Fruit fly (Drosophila melanogaster) whole organism, embryonic: ENCODE measurements around the gene CG7565.
A peak's percentile ranks its signal among the peaks of the same experiment; 100 is the strongest.

Experiments
- Atf-2 ChIP-seq: fragments of 200-800 bp; sonication (Bioruptor generic); optimal IDR thresholded peaks from 2 replicates; lab custom pipeline; 2016; ENCODE audit warnings: missing biosample characterization, missing genetic modification characterization
- Atf6 ChIP-seq: fragments of 200-800 bp; sonication (Bioruptor generic); IDR thresholded peaks from 2 replicates; pipeline ENCODE4 v1.3.6; 2022; ENCODE audit warnings: missing biosample characterization, missing genetic modification characterization
- B-H2 ChIP-seq: fragments of 200-800 bp; sonication (Bioruptor generic); optimal IDR thresholded peaks from 2 replicates; lab custom pipeline; 2018; ENCODE audit warnings: missing biosample characterization, mild to moderate bottlenecking, missing genetic modification characterization
- CG11093 ChIP-seq: fragments of 200-800 bp; sonication (Bioruptor generic); IDR thresholded peaks from 3 replicates; pipeline ENCODE4 v1.3.6; 2022; ENCODE audit warnings: missing biosample characterization, missing genetic modification characterization
- CG12299 ChIP-seq: fragments of 200-800 bp; sonication (Bioruptor generic); optimal IDR thresholded peaks from 2 replicates; lab custom pipeline; 2018; ENCODE audit warnings: missing biosample characterization, mild to moderate bottlenecking, missing genetic modification characterization
- CG13123 ChIP-seq: fragments of 200-800 bp; sonication (Bioruptor generic); optimal IDR thresholded peaks from 2 replicates; lab custom pipeline; 2016; ENCODE audit warnings: missing biosample characterization, missing genetic modification characterization
- CG13287 ChIP-seq: fragments of 200-800 bp; sonication (Bioruptor generic); IDR thresholded peaks from 2 replicates; pipeline ENCODE4 v1.3.6; 2022; ENCODE audit warnings: missing biosample characterization, missing genetic modification characterization; ENCODE audit not compliant: partially characterized antibody
- CG13296 ChIP-seq: fragments of 200-800 bp; sonication (Bioruptor generic); optimal IDR thresholded peaks from 3 replicates; lab custom pipeline; 2018; ENCODE audit warnings: missing biosample characterization, mild to moderate bottlenecking, missing genetic modification characterization
- CG14667 ChIP-seq: fragments of 200-800 bp; sonication (Bioruptor generic); IDR thresholded peaks from 2 replicates; pipeline ENCODE4 v1.3.6; 2022; ENCODE audit warnings: missing biosample characterization, missing genetic modification characterization
- CG15514 ChIP-seq: fragments of 200-800 bp; sonication (Bioruptor generic); optimal IDR thresholded peaks from 3 replicates; lab custom pipeline; 2017; ENCODE audit warnings: missing biosample characterization, missing genetic modification characterization, mild to moderate bottlenecking, moderate library complexity, missing genetic modification reagents
- CG1647 ChIP-seq: fragments of 200-800 bp; sonication (Bioruptor generic); optimal IDR thresholded peaks from 3 replicates; lab custom pipeline; 2016; ENCODE audit warnings: missing biosample characterization, missing genetic modification characterization
- CG17359 ChIP-seq: fragments of 200-800 bp; sonication (Bioruptor generic); optimal IDR thresholded peaks from 3 replicates; lab custom pipeline; 2018; ENCODE audit warnings: missing biosample characterization, mild to moderate bottlenecking, missing genetic modification characterization, moderate library complexity
- CG17829 ChIP-seq: fragments of 200-800 bp; optimal IDR thresholded peaks from 2 replicates; lab custom pipeline; 2019; ENCODE audit warnings: missing biosample characterization, mild to moderate bottlenecking, missing genetic modification characterization, moderate library complexity
- CG1792 ChIP-seq: fragments of 200-800 bp; sonication (Bioruptor generic); optimal IDR thresholded peaks from 2 replicates; lab custom pipeline; 2016; ENCODE audit warnings: missing biosample characterization, missing genetic modification characterization
- CG30403 ChIP-seq: fragments of 200-800 bp; sonication (Bioruptor generic); optimal IDR thresholded peaks from 3 replicates; lab custom pipeline; 2016; ENCODE audit warnings: missing biosample characterization, missing genetic modification characterization
- CG3065 ChIP-seq: fragments of 200-800 bp; sonication (Bioruptor generic); optimal IDR thresholded peaks from 2 replicates; lab custom pipeline; 2016; ENCODE audit warnings: missing biosample characterization, missing genetic modification characterization
- CG31388 ChIP-seq: fragments of 200-800 bp; sonication (Bioruptor generic); optimal IDR thresholded peaks from 2 replicates; lab custom pipeline; 2016; ENCODE audit warnings: missing biosample characterization, missing genetic modification characterization
- CG3838 ChIP-seq: fragments of 200-800 bp; sonication (Bioruptor generic); optimal IDR thresholded peaks from 3 replicates; lab custom pipeline; 2016; ENCODE audit warnings: missing biosample characterization, missing genetic modification characterization
- CG4424 ChIP-seq: fragments of 200-800 bp; sonication (Bioruptor generic); optimal IDR thresholded peaks from 3 replicates; lab custom pipeline; 2016; ENCODE audit warnings: missing biosample characterization, missing genetic modification characterization
- CG4820 ChIP-seq: fragments of 200-800 bp; sonication (Bioruptor generic); optimal IDR thresholded peaks from 3 replicates; lab custom pipeline; 2016; ENCODE audit warnings: missing biosample characterization, missing genetic modification characterization
- CG6765 ChIP-seq: fragments of 200-800 bp; sonication (Bioruptor generic); optimal IDR thresholded peaks from 3 replicates; lab custom pipeline; 2017; ENCODE audit warnings: missing biosample characterization, mild to moderate bottlenecking, missing genetic modification characterization
- CG6813 ChIP-seq: fragments of 200-800 bp; sonication (Bioruptor generic); optimal IDR thresholded peaks from 2 replicates; lab custom pipeline; 2017; ENCODE audit warnings: missing biosample characterization, missing genetic modification characterization, mild to moderate bottlenecking, moderate library complexity, missing genetic modification reagents
- CG7556 ChIP-seq: fragments of 200-800 bp; sonication (Bioruptor generic); optimal IDR thresholded peaks from 2 replicates; lab custom pipeline; 2017; ENCODE audit warnings: missing biosample characterization, mild to moderate bottlenecking, missing genetic modification characterization
- CG7839 ChIP-seq: fragments of 200-800 bp; sonication (Bioruptor generic); optimal IDR thresholded peaks from 3 replicates; lab custom pipeline; 2018; ENCODE audit warnings: missing biosample characterization, mild to moderate bottlenecking, missing genetic modification characterization, moderate library complexity
- CG9727 ChIP-seq: fragments of 200-800 bp; sonication (Bioruptor generic); optimal IDR thresholded peaks from 3 replicates; lab custom pipeline; 2017; ENCODE audit warnings: missing biosample characterization, mild to moderate bottlenecking, missing genetic modification characterization
- CG9797 ChIP-seq: fragments of 200-800 bp; sonication (Bioruptor generic); optimal IDR thresholded peaks from 3 replicates; lab custom pipeline; 2018; ENCODE audit warnings: missing biosample characterization, mild to moderate bottlenecking, missing genetic modification characterization
- Dek ChIP-seq: fragments of 200-800 bp; sonication (Bioruptor generic); optimal IDR thresholded peaks from 3 replicates; lab custom pipeline; 2019; ENCODE audit warnings: missing biosample characterization, mild to moderate bottlenecking, missing genetic modification characterization, moderate library complexity
- Dip2 ChIP-seq: fragments of 200-800 bp; sonication (Bioruptor generic); IDR thresholded peaks from 2 replicates; pipeline ENCODE4 v1.3.6; 2022; ENCODE audit warnings: missing biosample characterization, missing genetic modification characterization
- HmgD ChIP-seq: fragments of 200-800 bp; sonication (Bioruptor generic); optimal IDR thresholded peaks from 3 replicates; lab custom pipeline; 2016; ENCODE audit warnings: missing biosample characterization, missing genetic modification characterization
- HmgZ ChIP-seq: fragments of 200-800 bp; sonication (Bioruptor generic); optimal IDR thresholded peaks from 2 replicates; lab custom pipeline; 2018; ENCODE audit warnings: missing biosample characterization, mild to moderate bottlenecking, missing genetic modification characterization
- Jarid2 ChIP-seq: fragments of 200-800 bp; sonication (Bioruptor generic); optimal IDR thresholded peaks from 3 replicates; lab custom pipeline; 2017; ENCODE audit warnings: mild to moderate bottlenecking, missing biosample characterization, missing genetic modification reagents, missing genetic modification characterization
- Nf-YB ChIP-seq: fragments of 200-800 bp; sonication (Bioruptor generic); optimal IDR thresholded peaks from 3 replicates; lab custom pipeline; 2019; ENCODE audit warnings: missing biosample characterization, mild to moderate bottlenecking, missing genetic modification characterization, moderate library complexity
- PHDP ChIP-seq: fragments of 200-800 bp; sonication (Bioruptor generic); optimal IDR thresholded peaks from 3 replicates; lab custom pipeline; 2018; ENCODE audit warnings: missing biosample characterization, mild to moderate bottlenecking, missing genetic modification characterization, moderate library complexity
- Sry-β ChIP-seq: fragments of 200-800 bp; sonication (Bioruptor generic); optimal IDR thresholded peaks from 2 replicates; lab custom pipeline; 2018; ENCODE audit warnings: missing biosample characterization, mild to moderate bottlenecking, missing genetic modification characterization, moderate library complexity
- Stat92E ChIP-seq, 3 experiments: fragments of >200 bp in 2 of 3; fragments of 200-800 bp in 1 of 3; sonication (Bioruptor generic) in 1 of 3; optimal IDR thresholded peaks; 2 replicates each; lab custom pipeline; 2017 to 2019; ENCODE audit warnings: missing biosample characterization in 3 of 3, missing genetic modification characterization in 3 of 3, mild to moderate bottlenecking in 1 of 3, moderate library complexity in 1 of 3
- ab ChIP-seq: fragments of 200-800 bp; sonication (Bioruptor generic); optimal IDR thresholded peaks from 2 replicates; lab custom pipeline; 2016; ENCODE audit warnings: missing biosample characterization, missing genetic modification characterization
- al ChIP-seq: fragments of 200-800 bp; sonication (Bioruptor generic); IDR thresholded peaks from 2 replicates; pipeline ENCODE4 v1.3.6; 2022; ENCODE audit warnings: missing biosample characterization, missing genetic modification characterization
- bbx ChIP-seq: fragments of 200-800 bp; sonication (Bioruptor generic); IDR thresholded peaks from 2 replicates; pipeline ENCODE4 v1.3.6; 2022; ENCODE audit warnings: missing biosample characterization, missing genetic modification characterization; ENCODE audit not compliant: partially characterized antibody
- btn ChIP-seq: fragments of 200-800 bp; sonication (Bioruptor generic); optimal IDR thresholded peaks from 2 replicates; lab custom pipeline; 2016; ENCODE audit warnings: missing biosample characterization, missing genetic modification characterization
- disco-r ChIP-seq: fragments of 200-800 bp; sonication (Bioruptor generic); optimal IDR thresholded peaks from 2 replicates; lab custom pipeline; 2016; ENCODE audit warnings: missing biosample characterization, missing genetic modification characterization
- dpn ChIP-seq, 2 experiments: fragments of 200-800 bp; sonication (Bioruptor generic); optimal IDR thresholded peaks; 3 replicates each; lab custom pipeline; 2016; ENCODE audit warnings: missing biosample characterization in 2 of 2, missing genetic modification characterization in 2 of 2
- dysf ChIP-seq: fragments of 200-800 bp; sonication (Bioruptor generic); IDR thresholded peaks from 3 replicates; pipeline ENCODE4 v1.3.6; 2022; ENCODE audit warnings: missing biosample characterization, missing genetic modification characterization
- gem ChIP-seq: fragments of 200-800 bp; sonication (Bioruptor generic); optimal IDR thresholded peaks from 2 replicates; lab custom pipeline; 2019; ENCODE audit warnings: missing biosample characterization, mild to moderate bottlenecking, missing genetic modification characterization, moderate library complexity
- kni ChIP-seq: fragments of 200-800 bp; sonication (Bioruptor generic); optimal IDR thresholded peaks from 3 replicates; lab custom pipeline; 2017; ENCODE audit warnings: mild to moderate bottlenecking, missing biosample characterization, missing genetic modification reagents, missing genetic modification characterization
- mam ChIP-seq: fragments of 200-800 bp; sonication (Bioruptor generic); optimal IDR thresholded peaks from 3 replicates; lab custom pipeline; 2016; ENCODE audit warnings: missing biosample characterization, missing genetic modification characterization
- odd ChIP-seq: fragments of 200-800 bp; sonication (Bioruptor generic); optimal IDR thresholded peaks from 2 replicates; lab custom pipeline; 2017; ENCODE audit warnings: missing biosample characterization, mild to moderate bottlenecking, missing genetic modification characterization
- pfk ChIP-seq: fragments of 200-800 bp; sonication (Bioruptor generic); optimal IDR thresholded peaks from 2 replicates; lab custom pipeline; 2018; ENCODE audit warnings: missing biosample characterization, mild to moderate bottlenecking, missing genetic modification characterization, moderate library complexity
- scrt ChIP-seq: fragments of 200-800 bp; sonication (Bioruptor generic); optimal IDR thresholded peaks from 2 replicates; lab custom pipeline; 2018; ENCODE audit warnings: missing biosample characterization, mild to moderate bottlenecking, missing genetic modification characterization, moderate library complexity
- sim ChIP-seq: fragments of 200-800 bp; sonication (Bioruptor generic); IDR thresholded peaks from 2 replicates; pipeline ENCODE4 v1.3.6; 2022; ENCODE audit warnings: missing biosample characterization, missing genetic modification characterization
- twi ChIP-seq: fragments of 200-800 bp; optimal IDR thresholded peaks from 2 replicates; lab custom pipeline; 2019; ENCODE audit warnings: missing biosample characterization, mild to moderate bottlenecking, missing genetic modification characterization, moderate library complexity
- zfh1 ChIP-seq: fragments of 200-800 bp; sonication (Bioruptor generic); IDR thresholded peaks from 3 replicates; pipeline ENCODE4 v1.3.6; 2022; ENCODE audit warnings: missing biosample characterization, missing genetic modification characterization

Gene CG7565

dm6 chr3L:8076160-8076559 lies 15.4 kb downstream of the CG7565 start (continued):
- TF ChIP-seq Dek (tag; lab: Kevin White, UChicago) (no peak), dysf (peak; percentile 39; the same call in 1 of the 3 replicates), Atf6 (GFP tag; lab: Robert Waterston, UW) (0 out of 2 replicates have a peak, but pooled peaks have one; percentile 10), B-H2 (GFP tag; lab: Kevin White, UChicago) (no peak), Dip2 (no peak), CG1647 (GFP tag; lab: Kevin White, UChicago) (no peak), CG31388 (GFP tag; lab: Kevin White, UChicago) (no peak), CG7556 (GFP tag; lab: Kevin White, UChicago) (no peak), scrt (GFP tag; lab: Kevin White, UChicago) (no peak), sim (no peak), CG17359 (tag; lab: Kevin White, UChicago) (peak; percentile 21), CG1792 (GFP tag; lab: Kevin White, UChicago) (no peak), CG15514 (GFP tag; lab: Kevin White, UChicago) (no peak), twi (tag; lab: Kevin White, UChicago) (no peak), CG9797 (GFP tag; lab: Kevin White, UChicago) (no peak), kni (no peak), HmgZ (tag; lab: Kevin White, UChicago) (no peak), btn (no peak), CG4820 (GFP tag; lab: Kevin White, UChicago) (peak; percentile 5), CG4424 (GFP tag; lab: Kevin White, UChicago) (peak; percentile 19), zfh1 (GFP tag; lab: Robert Waterston, UW) (no peak), CG3065 (GFP tag; lab: Kevin White, UChicago) (no peak), CG13287 (no peak), CG30403 (GFP tag; lab: Kevin White, UChicago) (peak; percentile 31), Sry-β (GFP tag; lab: Kevin White, UChicago) (no peak), dpn (GFP tag; optimal IDR thresholded peaks at IDR 0.05; lab: Kevin White, UChicago) (peak in 1 of 2 experiments; percentile 21), CG6813 (GFP tag; lab: Kevin White, UChicago) (no peak), bbx (GFP tag; lab: Robert Waterston, UW) (no peak), CG3838 (GFP tag; lab: Kevin White, UChicago) (no peak), CG11093 (GFP tag; lab: Robert Waterston, UW) (no peak), PHDP (no peak), CG13123 (GFP tag; lab: Kevin White, UChicago) (no peak), ab (no peak), gem (tag; lab: Kevin White, UChicago) (peak; percentile 38), Nf-YB (GFP tag; lab: Kevin White, UChicago) (no peak), Jarid2 (GFP tag; lab: Kevin White, UChicago) (no peak), CG6765 (GFP tag; lab: Kevin White, UChicago) (no peak), CG14667 (GFP tag; lab: Robert Waterston, UW) (no peak), CG17829 (no peak), CG12299 (no peak), Stat92E (GFP tag; optimal IDR thresholded peaks at IDR 0.05; lab: Kevin White, UChicago) (no peak), odd (no peak), disco-r (no peak), CG9727 (GFP tag; lab: Kevin White, UChicago) (peak; percentile 9), CG13296 (peak; percentile 10), Atf-2 (GFP tag; lab: Kevin White, UChicago) (no peak), mam (GFP tag; lab: Kevin White, UChicago) (peak; percentile 0), HmgD (no peak), CG7839 (peak; percentile 51), pfk (no peak), al (peak; percentile 38; the same call in 1 of the 2 replicates)
